Worm (Caenorhabditis elegans) whole organism, late embryonic: ENCODE measurements around the gene C02B10.4.

Experiments
- hlh-15 ChIP-seq: sonication (generic microtip); optimal IDR thresholded peaks from 2 replicates; lab custom pipeline; 2016; ENCODE audit warnings: missing genetic modification characterization, missing compliant biosample characterization
- pha-4 ChIP-seq: fragments of 150-350 bp; optimal IDR thresholded peaks from 2 replicates; lab custom pipeline; 2018; ENCODE audit warnings: missing biosample characterization, missing genetic modification reagents, missing genetic modification characterization

- TF ChIP-seq pha-4 (tag; lab: Kevin White, UChicago) (no peak), hlh-15 (tag; lab: Kevin White, UChicago) (no peak)
Observed at ce11 chrIV:5139972-5140371, 48.6 kb downstream of the C02B10.4 start.
